Worm (Caenorhabditis elegans) whole organism, midembryonic: ENCODE results near the gene faxc-1.

Source experiments
- T22C8.4 ChIP-seq: fragments of 200-800 bp; sonication (Bioruptor generic); IDR thresholded peaks from 2 replicates; pipeline ENCODE4 v1.3.6; 2022; ENCODE audit warnings: missing genetic modification characterization, missing compliant biosample characterization
- cog-1 ChIP-seq: sonication (generic microtip); optimal IDR thresholded peaks from 2 replicates; lab custom pipeline; 2016; ENCODE audit warnings: missing genetic modification characterization, missing compliant biosample characterization
- flt-1 ChIP-seq: fragments of 200-800 bp; sonication (Bioruptor generic); IDR thresholded peaks from 2 replicates; pipeline ENCODE4 v1.3.6; 2022; ENCODE audit warnings: missing genetic modification characterization, missing compliant biosample characterization
- klf-2 ChIP-seq: fragments of 200-800 bp; sonication (Bioruptor generic); conservative IDR thresholded peaks from 2 replicates; pipeline ENCODE4 v1.3.6; 2022; ENCODE audit warnings: missing genetic modification reagents, missing genetic modification characterization, missing compliant biosample characterization
- med-1 ChIP-seq: sonication (generic microtip); optimal IDR thresholded peaks from 2 replicates; lab custom pipeline; 2017; ENCODE audit warnings: missing genetic modification characterization, mild to moderate bottlenecking, missing compliant biosample characterization, antibody characterized with exemption, missing genetic modification reagents; ENCODE audit not compliant: insufficient read depth
- ref-1 ChIP-seq: fragments of 200-800 bp; sonication (Bioruptor generic); conservative IDR thresholded peaks from 2 replicates; pipeline ENCODE4 v1.3.6; 2022; ENCODE audit warnings: missing genetic modification reagents, missing genetic modification characterization, missing compliant biosample characterization
- tab-1 ChIP-seq: fragments of 200-800 bp; sonication (Bioruptor generic); IDR thresholded peaks from 2 replicates; pipeline ENCODE4 v1.3.6; 2022; ENCODE audit warnings: missing genetic modification characterization, missing compliant biosample characterization
- ztf-23 ChIP-seq: fragments of 200-800 bp; sonication (Bioruptor generic); IDR thresholded peaks from 2 replicates; pipeline ENCODE4 v1.3.6; 2022; ENCODE audit warnings: missing genetic modification reagents, missing genetic modification characterization, missing compliant biosample characterization
- ztf-29 ChIP-seq: fragments of 200-800 bp; sonication (Bioruptor generic); IDR thresholded peaks from 2 replicates; pipeline ENCODE4 v1.3.6; 2022; ENCODE audit warnings: missing genetic modification reagents, missing genetic modification characterization, missing compliant biosample characterization

The faxc-1 gene

DNA sequence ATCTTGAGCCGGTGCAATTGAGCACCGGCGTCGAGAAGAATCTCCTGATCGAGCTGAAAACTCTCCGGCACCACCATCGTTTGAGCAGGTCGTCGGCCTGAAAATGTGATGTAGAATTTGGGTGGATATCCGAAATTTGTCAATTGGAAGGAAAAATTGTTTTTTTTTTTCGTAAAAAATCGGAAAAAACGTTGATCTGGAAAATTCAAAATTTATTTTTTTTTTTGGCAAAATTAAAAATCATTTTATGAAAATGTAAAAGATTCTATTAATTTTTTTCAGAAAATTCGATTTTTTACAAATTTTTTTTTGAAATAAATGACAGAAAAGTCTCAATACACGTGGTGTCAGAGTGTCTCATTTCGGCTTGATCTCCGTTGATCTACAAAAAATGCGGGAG, 2.2 kb downstream of the faxc-1 start, which contains the start of gene tric-1B.1:
Gene tric-1B.1, minus strand, starts transcription at position 101 of the 400 bp plus-strand sequence.
- TF ChIP-seq ref-1 (GFP tag; lab: Robert Waterston, UW) (no peak), flt-1 (GFP tag; lab: Robert Waterston, UW) (no peak)

DNA sequence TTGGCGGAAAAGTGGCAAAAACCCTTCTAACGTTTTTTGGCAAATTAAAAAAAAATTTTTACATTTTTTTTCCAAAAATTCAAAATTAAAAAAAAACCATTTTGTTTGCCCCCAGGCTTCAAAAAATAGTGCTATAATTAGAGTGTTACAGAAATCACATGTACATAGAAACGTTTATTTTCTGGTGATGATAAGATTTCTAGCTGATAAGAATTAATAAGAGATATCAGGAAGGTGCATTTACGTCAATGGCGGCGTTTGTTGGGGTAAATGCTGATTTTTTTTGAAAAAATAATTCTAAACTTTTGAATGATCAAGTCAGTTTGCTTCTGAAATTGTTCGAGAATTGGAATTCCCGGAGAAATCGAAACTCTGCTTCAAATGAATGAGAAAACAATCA, 2.8 kb downstream of the faxc-1 start:
- no peak for TF ChIP-seq ref-1 (GFP tag; lab: Robert Waterston, UW)
- TF ChIP-seq klf-2 (GFP tag; lab: Robert Waterston, UW): no peak
- no peak for TF ChIP-seq flt-1 (GFP tag; lab: Robert Waterston, UW)
- TF ChIP-seq ztf-29 (GFP tag; lab: Robert Waterston, UW): no peak
- no peak for TF ChIP-seq T22C8.4 (GFP tag; lab: Robert Waterston, UW)
- TF ChIP-seq ztf-23 (GFP tag; lab: Robert Waterston, UW): no peak
- no peak for TF ChIP-seq tab-1 (GFP tag; lab: Robert Waterston, UW)
- no peak for TF ChIP-seq med-1 (GFP tag; lab: Kevin White, UChicago)
- TF ChIP-seq cog-1 (tag; lab: Kevin White, UChicago): no peak

DNA sequence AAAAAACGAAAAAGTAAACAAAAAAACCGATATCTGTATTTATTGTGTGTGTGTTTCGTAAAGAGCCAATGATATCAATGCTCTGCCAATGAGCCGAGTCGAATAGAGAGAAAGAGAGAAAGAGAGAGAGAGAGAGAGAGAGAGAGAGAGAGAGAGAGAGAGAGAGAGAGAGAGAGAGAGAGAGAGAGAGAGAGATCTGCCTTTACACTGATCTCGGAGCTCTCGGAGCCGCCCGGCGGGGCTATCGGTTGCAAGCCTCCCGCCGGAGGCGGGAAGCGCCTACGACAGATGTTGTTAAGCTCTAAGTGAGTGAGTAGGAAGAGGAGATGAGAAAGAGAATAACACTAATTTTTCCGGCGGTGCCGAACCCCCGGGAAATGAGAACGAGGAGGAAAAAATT, 4.9 kb downstream of the faxc-1 start:
- TF ChIP-seq klf-2 (GFP tag; lab: Robert Waterston, UW) (no peak), cog-1 (tag; lab: Kevin White, UChicago) (no peak), T22C8.4 (GFP tag; lab: Robert Waterston, UW) (no peak), ztf-23 (GFP tag; lab: Robert Waterston, UW) (no peak), med-1 (GFP tag; lab: Kevin White, UChicago) (no peak), flt-1 (GFP tag; lab: Robert Waterston, UW) (no peak)

DNA sequence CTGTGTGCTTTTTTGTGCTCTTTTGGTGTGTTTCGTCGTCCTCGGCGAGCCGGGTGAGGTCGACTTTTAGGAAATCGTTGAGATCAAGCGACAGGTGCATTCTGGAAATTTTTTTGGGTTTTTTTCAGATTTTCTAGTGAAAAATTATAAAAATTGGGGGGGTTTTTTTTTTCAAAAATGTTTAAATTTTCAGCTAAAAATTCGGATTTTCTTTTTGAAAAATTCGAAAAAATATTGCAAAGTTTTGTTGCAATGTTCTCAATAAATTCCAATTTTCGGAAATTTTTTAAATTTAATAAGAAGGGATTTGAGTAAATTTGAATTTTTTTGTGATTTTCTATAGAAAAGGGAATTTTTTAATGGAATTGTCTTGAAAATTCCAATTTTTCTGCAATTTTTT, 11.0 kb downstream of the faxc-1 start, which contains the start of gene Y57A10A.27:
Gene Y57A10A.27, minus strand, starts transcription at position 101 of the 400 bp plus-strand sequence.
- no peak for TF ChIP-seq cog-1 (tag; lab: Kevin White, UChicago)
- TF ChIP-seq klf-2 (GFP tag; lab: Robert Waterston, UW): no peak
- no peak for TF ChIP-seq ztf-29 (GFP tag; lab: Robert Waterston, UW)
- no peak for TF ChIP-seq med-1 (GFP tag; lab: Kevin White, UChicago)
- TF ChIP-seq ztf-23 (GFP tag; lab: Robert Waterston, UW): no peak
- no peak for TF ChIP-seq ref-1 (GFP tag; lab: Robert Waterston, UW)
- no peak for TF ChIP-seq flt-1 (GFP tag; lab: Robert Waterston, UW)
- TF ChIP-seq tab-1 (GFP tag; lab: Robert Waterston, UW): no peak
- no peak for TF ChIP-seq T22C8.4 (GFP tag; lab: Robert Waterston, UW)

DNA sequence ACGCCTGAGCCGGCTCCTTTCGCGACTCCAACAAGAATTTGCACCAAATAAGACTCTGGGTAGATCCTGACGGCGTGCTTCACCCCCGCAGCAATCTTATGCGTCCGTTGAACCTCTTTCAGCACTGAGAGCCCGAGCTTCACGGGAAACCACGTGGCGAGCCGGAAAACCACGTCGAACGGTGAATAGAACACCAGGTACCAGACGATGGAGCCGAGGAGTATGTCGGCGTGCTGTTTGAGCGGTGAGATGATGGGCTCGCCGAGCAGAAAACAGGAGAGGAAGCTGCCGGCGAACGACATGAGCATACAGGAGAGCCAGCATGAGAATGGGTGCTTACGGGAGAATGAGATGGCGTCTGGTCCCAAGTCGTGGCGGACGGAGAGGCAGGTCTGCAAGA, 14.6 kb downstream of the faxc-1 start:
- no peak for TF ChIP-seq ztf-29 (GFP tag; lab: Robert Waterston, UW)
- TF ChIP-seq cog-1 (tag; lab: Kevin White, UChicago): no peak
- no peak for TF ChIP-seq flt-1 (GFP tag; lab: Robert Waterston, UW)
- no peak for TF ChIP-seq klf-2 (GFP tag; lab: Robert Waterston, UW)
- no peak for TF ChIP-seq ztf-23 (GFP tag; lab: Robert Waterston, UW)
- no peak for TF ChIP-seq T22C8.4 (GFP tag; lab: Robert Waterston, UW)
- TF ChIP-seq tab-1 (GFP tag; lab: Robert Waterston, UW): no peak
- TF ChIP-seq ref-1 (GFP tag; lab: Robert Waterston, UW): no peak
- TF ChIP-seq med-1 (GFP tag; lab: Kevin White, UChicago): no peak

DNA sequence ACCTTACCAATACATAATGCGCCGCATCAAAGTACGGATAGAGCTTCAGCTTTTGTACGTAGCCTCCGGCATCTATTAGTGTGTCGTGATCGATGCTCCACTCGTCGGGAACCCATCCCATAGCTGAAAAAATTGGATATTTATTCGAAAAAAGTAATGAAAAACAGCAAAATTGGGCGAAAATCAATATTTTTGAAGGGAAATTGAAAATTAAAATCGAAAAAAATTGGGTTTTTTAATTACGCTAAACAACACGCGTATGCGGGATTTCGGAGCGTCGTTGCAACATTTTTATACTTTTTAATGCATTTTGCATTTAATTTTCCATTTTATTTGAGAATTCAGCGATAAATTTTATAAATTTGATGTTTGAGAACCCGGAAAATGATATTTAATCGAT, 15.3 kb downstream of the faxc-1 start, which contains the start of the genes tric-1B.2 and Y57A10A.29:
Gene tric-1B.2, minus strand, starts transcription at position 129 of the 400 bp plus-strand sequence.
Gene Y57A10A.29, plus strand, starts transcription at position 303 of the 400 bp plus-strand sequence.
- no peak for TF ChIP-seq ztf-29 (GFP tag; lab: Robert Waterston, UW)
- no peak for TF ChIP-seq cog-1 (tag; lab: Kevin White, UChicago)
- no peak for TF ChIP-seq flt-1 (GFP tag; lab: Robert Waterston, UW)
- TF ChIP-seq tab-1 (GFP tag; lab: Robert Waterston, UW): no peak
- TF ChIP-seq ztf-23 (GFP tag; lab: Robert Waterston, UW): no peak
- no peak for TF ChIP-seq med-1 (GFP tag; lab: Kevin White, UChicago)
- TF ChIP-seq T22C8.4 (GFP tag; lab: Robert Waterston, UW): no peak
- no peak for TF ChIP-seq ref-1 (GFP tag; lab: Robert Waterston, UW)
- TF ChIP-seq klf-2 (GFP tag; lab: Robert Waterston, UW): no peak

DNA sequence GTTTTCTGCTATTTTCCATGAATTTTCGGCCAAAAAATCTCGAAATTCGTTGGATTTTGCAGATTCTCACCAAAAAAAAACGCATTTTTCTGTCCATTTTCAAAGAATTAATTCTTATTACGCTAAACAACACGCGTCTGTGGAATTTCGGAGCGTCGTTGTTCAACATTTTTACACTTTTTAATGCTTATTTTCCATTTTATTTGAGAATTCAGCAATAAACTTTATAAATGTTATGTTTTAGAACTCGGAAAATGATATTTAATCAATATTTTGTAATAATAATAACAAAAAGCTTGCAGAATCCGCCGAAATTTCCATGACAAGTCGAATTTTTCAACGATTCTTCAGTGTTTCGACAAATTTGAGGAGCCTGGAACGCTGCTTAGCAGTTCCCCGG, 16.4 kb downstream of the faxc-1 start, which contains the start of gene ife-5:
Gene ife-5, plus strand, starts transcription at position 301 of the 400 bp plus-strand sequence.
- TF ChIP-seq med-1 (GFP tag; lab: Kevin White, UChicago) (no peak), tab-1 (GFP tag; lab: Robert Waterston, UW) (no peak), flt-1 (GFP tag; lab: Robert Waterston, UW) (no peak), klf-2 (GFP tag; lab: Robert Waterston, UW) (no peak), ztf-29 (GFP tag; lab: Robert Waterston, UW) (no peak), T22C8.4 (GFP tag; lab: Robert Waterston, UW) (no peak), ref-1 (GFP tag; lab: Robert Waterston, UW) (no peak), cog-1 (tag; lab: Kevin White, UChicago) (no peak), ztf-23 (GFP tag; lab: Robert Waterston, UW) (no peak)

DNA sequence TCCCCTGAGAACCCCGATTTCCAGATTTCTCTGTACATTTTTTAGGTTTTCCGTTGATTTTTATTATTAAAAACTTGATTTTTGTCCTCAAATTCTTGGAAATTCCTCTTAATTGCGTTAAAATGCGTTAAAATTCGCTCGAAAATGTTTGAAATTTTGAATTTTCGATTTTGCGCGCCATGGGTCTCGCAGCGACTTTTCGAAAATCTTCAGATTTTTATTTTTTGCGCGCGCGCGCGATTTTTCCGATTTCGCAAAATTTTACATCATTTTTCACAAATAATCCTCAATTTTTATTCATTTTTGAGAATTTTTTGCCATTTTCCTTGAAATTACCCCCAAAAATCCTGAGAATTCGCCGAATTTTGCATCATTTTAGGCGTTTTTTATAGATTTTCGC, 20.1 kb downstream of the faxc-1 start:
- no peak for TF ChIP-seq tab-1 (GFP tag; lab: Robert Waterston, UW)
- no peak for TF ChIP-seq ztf-23 (GFP tag; lab: Robert Waterston, UW)
- no peak for TF ChIP-seq cog-1 (tag; lab: Kevin White, UChicago)
- TF ChIP-seq ref-1 (GFP tag; lab: Robert Waterston, UW): no peak
- TF ChIP-seq flt-1 (GFP tag; lab: Robert Waterston, UW): no peak
- TF ChIP-seq med-1 (GFP tag; lab: Kevin White, UChicago): no peak
- TF ChIP-seq T22C8.4 (GFP tag; lab: Robert Waterston, UW): no peak
- TF ChIP-seq ztf-29 (GFP tag; lab: Robert Waterston, UW): no peak
- TF ChIP-seq klf-2 (GFP tag; lab: Robert Waterston, UW): no peak

DNA sequence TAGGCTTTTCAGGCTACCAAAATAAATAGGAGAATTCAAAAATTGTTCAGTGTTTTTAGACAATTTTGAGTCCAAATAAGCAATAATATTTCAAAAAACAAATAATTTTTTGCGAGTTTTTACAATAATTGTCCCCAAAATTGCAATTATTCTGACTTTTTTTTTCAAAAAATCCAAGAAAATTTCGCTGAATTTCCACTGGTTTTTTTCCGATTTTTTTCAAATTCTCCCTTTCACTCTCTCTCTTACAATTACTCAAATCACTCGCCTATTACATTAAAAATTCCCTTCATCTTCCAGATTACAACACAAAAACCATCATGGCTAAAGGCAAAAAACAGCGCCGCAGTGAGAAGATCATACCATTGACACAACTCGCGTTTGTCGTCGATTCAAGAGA, 25.1 kb downstream of the faxc-1 start, which contains the start of gene Y57A10A.31:
Gene Y57A10A.31, plus strand, starts transcription at position 301 of the 400 bp plus-strand sequence.
- no peak for TF ChIP-seq tab-1 (GFP tag; lab: Robert Waterston, UW)
- no peak for TF ChIP-seq ztf-23 (GFP tag; lab: Robert Waterston, UW)
- TF ChIP-seq ref-1 (GFP tag; lab: Robert Waterston, UW): no peak
- TF ChIP-seq med-1 (GFP tag; lab: Kevin White, UChicago): no peak
- TF ChIP-seq ztf-29 (GFP tag; lab: Robert Waterston, UW): no peak
- no peak for TF ChIP-seq T22C8.4 (GFP tag; lab: Robert Waterston, UW)
- no peak for TF ChIP-seq klf-2 (GFP tag; lab: Robert Waterston, UW)
- no peak for TF ChIP-seq flt-1 (GFP tag; lab: Robert Waterston, UW)
- no peak for TF ChIP-seq cog-1 (tag; lab: Kevin White, UChicago)
